Worm (Caenorhabditis elegans) whole organism, young adult: Measurements from ENCODE around the gene rfs-1.

ENCODE experiments used
- B0035.1 ChIP-seq: sonication (generic microtip); optimal IDR thresholded peaks from 2 replicates; lab custom pipeline; 2016; ENCODE audit warnings: missing genetic modification characterization, mild to moderate bottlenecking, missing compliant biosample characterization, missing genotype, missing genetic modification reagents
- C17E4.6 ChIP-seq: fragments of 200-800 bp; sonication (Bioruptor generic); IDR thresholded peaks from 2 replicates; pipeline ENCODE4 v1.3.6; 2022; ENCODE audit warnings: missing genetic modification reagents, missing genetic modification characterization, missing compliant biosample characterization
- F10E7.11 ChIP-seq: sonication (generic microtip); optimal IDR thresholded peaks from 2 replicates; lab custom pipeline; 2017; ENCODE audit warnings: mild to moderate bottlenecking, missing genetic modification characterization, moderate library complexity, missing compliant biosample characterization
- F52B5.7 ChIP-seq: sonication (generic microtip); optimal IDR thresholded peaks from 2 replicates; lab custom pipeline; 2016; ENCODE audit warnings: mild to moderate bottlenecking, missing genetic modification characterization, missing compliant biosample characterization
- T07F8.4 ChIP-seq: sonication (generic microtip); optimal IDR thresholded peaks from 2 replicates; lab custom pipeline; 2016; ENCODE audit warnings: mild to moderate bottlenecking, missing genetic modification characterization, moderate library complexity, missing compliant biosample characterization
- Y53F4B.3 ChIP-seq: fragments of 200-800 bp; sonication (Bioruptor generic); IDR thresholded peaks from 2 replicates; pipeline ENCODE4 v1.3.6; 2022; ENCODE audit warnings: missing genetic modification reagents, missing genetic modification characterization, missing compliant biosample characterization
- akir-1 ChIP-seq: fragments of 200-800 bp; sonication (Bioruptor generic); optimal IDR thresholded peaks from 2 replicates; lab custom pipeline; 2018; ENCODE audit warnings: mild to moderate bottlenecking, missing genetic modification characterization, moderate library complexity, missing compliant biosample characterization
- aptf-2 ChIP-seq: fragments of 200-800 bp; sonication (Bioruptor generic); conservative IDR thresholded peaks from 2 replicates; pipeline ENCODE4 v1.3.6; 2022; ENCODE audit warnings: missing genetic modification reagents, missing genetic modification characterization, missing compliant biosample characterization
- attf-3 ChIP-seq: fragments of 200-800 bp; sonication (Bioruptor generic); conservative IDR thresholded peaks from 2 replicates; pipeline ENCODE4 v1.3.6; 2022; ENCODE audit warnings: missing genetic modification reagents, missing genetic modification characterization, missing compliant biosample characterization
- bed-1 ChIP-seq: fragments of 200-800 bp; sonication (Bioruptor generic); IDR thresholded peaks from 2 replicates; pipeline ENCODE4 v1.3.6; 2022; ENCODE audit warnings: missing genetic modification reagents, missing genetic modification characterization, missing compliant biosample characterization
- ceh-58 ChIP-seq: fragments of 200-800 bp; sonication (Bioruptor generic); IDR thresholded peaks from 2 replicates; pipeline ENCODE4 v1.3.6; 2022; ENCODE audit warnings: missing genetic modification characterization, missing compliant biosample characterization
- ceh-79 ChIP-seq: sonication (generic microtip); optimal IDR thresholded peaks from 2 replicates; lab custom pipeline; 2017; ENCODE audit warnings: mild to moderate bottlenecking, missing genetic modification characterization, missing compliant biosample characterization
- ceh-91 ChIP-seq: fragments of 200-800 bp; sonication (Bioruptor generic); IDR thresholded peaks from 2 replicates; pipeline ENCODE4 v1.3.6; 2022; ENCODE audit warnings: missing genetic modification reagents, missing genetic modification characterization, missing compliant biosample characterization
- chd-7 ChIP-seq: sonication (generic microtip); optimal IDR thresholded peaks from 2 replicates; lab custom pipeline; 2016; ENCODE audit warnings: mild to moderate bottlenecking, missing genetic modification characterization, moderate library complexity, missing compliant biosample characterization
- die-1 ChIP-seq: sonication (generic microtip); optimal IDR thresholded peaks from 2 replicates; lab custom pipeline; 2016; ENCODE audit warnings: missing genotype, mild to moderate bottlenecking, missing genetic modification characterization, missing compliant biosample characterization
- dpl-1 ChIP-seq: fragments of 150-350 bp; optimal IDR thresholded peaks from 2 replicates; lab custom pipeline; 2014; ENCODE audit warnings: missing biosample characterization, missing genetic modification reagents, missing genetic modification characterization
- egl-18 ChIP-seq: fragments of 200-800 bp; sonication (Bioruptor generic); IDR thresholded peaks from 2 replicates; pipeline ENCODE4 v1.3.6; 2022; ENCODE audit warnings: missing genetic modification reagents, missing genetic modification characterization, missing compliant biosample characterization
- egl-44 ChIP-seq: fragments of 200-800 bp; sonication (Bioruptor generic); IDR thresholded peaks from 2 replicates; pipeline ENCODE4 v1.3.6; 2022; ENCODE audit warnings: missing genetic modification reagents, missing genetic modification characterization, missing compliant biosample characterization
- ets-4 ChIP-seq: fragments of 200-800 bp; sonication (Bioruptor generic); optimal IDR thresholded peaks from 2 replicates; lab custom pipeline; 2018; ENCODE audit warnings: mild to moderate bottlenecking, missing genetic modification characterization, missing compliant biosample characterization
- him-1 ChIP-seq: sonication (generic microtip); optimal IDR thresholded peaks from 2 replicates; lab custom pipeline; 2016; ENCODE audit warnings: missing genotype, missing genetic modification reagents, missing genetic modification characterization, missing compliant biosample characterization
- hlh-26 ChIP-seq: fragments of 200-800 bp; sonication (Bioruptor generic); conservative IDR thresholded peaks from 2 replicates; pipeline ENCODE4 v1.3.6; 2022; ENCODE audit warnings: missing genetic modification reagents, missing genetic modification characterization, missing compliant biosample characterization
- hmg-1.2 ChIP-seq: fragments of 200-800 bp; sonication (Bioruptor generic); IDR thresholded peaks from 2 replicates; pipeline ENCODE4 v1.3.6; 2022; ENCODE audit warnings: missing genetic modification reagents, missing genetic modification characterization, missing compliant biosample characterization
- lin-26 ChIP-seq: fragments of 200-800 bp; sonication (Bioruptor generic); IDR thresholded peaks from 2 replicates; pipeline ENCODE4 v1.3.6; 2022; ENCODE audit warnings: missing genetic modification reagents, missing genetic modification characterization, missing compliant biosample characterization
- lin-40 ChIP-seq: sonication (generic microtip); optimal IDR thresholded peaks from 2 replicates; lab custom pipeline; 2016; ENCODE audit warnings: missing genetic modification characterization, mild to moderate bottlenecking, missing compliant biosample characterization, missing genotype, missing genetic modification reagents
- lin-54 ChIP-seq: fragments of 200-800 bp; sonication (Bioruptor generic); optimal IDR thresholded peaks from 2 replicates; lab custom pipeline; 2018; ENCODE audit warnings: mild to moderate bottlenecking, missing genetic modification characterization, missing compliant biosample characterization
- lsl-1 ChIP-seq: fragments of 200-800 bp; sonication (Bioruptor generic); optimal IDR thresholded peaks from 2 replicates; lab custom pipeline; 2018; ENCODE audit warnings: mild to moderate bottlenecking, missing genetic modification characterization, moderate library complexity, missing compliant biosample characterization
- madf-6 ChIP-seq: fragments of 200-800 bp; sonication (Bioruptor generic); IDR thresholded peaks from 2 replicates; pipeline ENCODE4 v1.3.6; 2022; ENCODE audit warnings: missing genetic modification reagents, missing genetic modification characterization, missing compliant biosample characterization
- madf-8 ChIP-seq: fragments of 200-800 bp; sonication (Bioruptor generic); conservative IDR thresholded peaks from 2 replicates; pipeline ENCODE4 v1.3.6; 2022; ENCODE audit warnings: missing genetic modification reagents, missing genetic modification characterization, missing compliant biosample characterization
- mcd-1 ChIP-seq: fragments of 200-800 bp; sonication (Bioruptor generic); IDR thresholded peaks from 2 replicates; pipeline ENCODE4 v1.3.6; 2022; ENCODE audit warnings: missing genetic modification reagents, missing genetic modification characterization, missing compliant biosample characterization
- nhr-27 ChIP-seq: fragments of 200-800 bp; sonication (Bioruptor generic); optimal IDR thresholded peaks from 2 replicates; lab custom pipeline; 2018; ENCODE audit warnings: mild to moderate bottlenecking, missing genetic modification characterization, moderate library complexity, missing compliant biosample characterization
- nhr-90 ChIP-seq: sonication (generic microtip); optimal IDR thresholded peaks from 2 replicates; lab custom pipeline; 2016; ENCODE audit warnings: missing genotype, mild to moderate bottlenecking, missing genetic modification characterization, missing compliant biosample characterization
- pha-4 ChIP-seq: fragments of 150-350 bp; sonication (generic microtip); optimal IDR thresholded peaks from 2 replicates; lab custom pipeline; 2014; ENCODE audit warnings: missing biosample characterization, missing genetic modification reagents, missing genetic modification characterization
- snpc-1.1 ChIP-seq: sonication (generic microtip); optimal IDR thresholded peaks from 2 replicates; lab custom pipeline; 2017; ENCODE audit warnings: missing genetic modification characterization, mild to moderate bottlenecking, missing compliant biosample characterization, antibody characterized with exemption, moderate library complexity, missing genotype, missing genetic modification reagents; ENCODE audit not compliant: insufficient read depth
- tbp1 ChIP-seq: fragments of 200-800 bp; sonication (Bioruptor generic); optimal IDR thresholded peaks from 2 replicates; lab custom pipeline; 2018; ENCODE audit warnings: mild to moderate bottlenecking, missing genetic modification characterization, missing compliant biosample characterization
- tbx-9 ChIP-seq: sonication (generic microtip); optimal IDR thresholded peaks from 2 replicates; lab custom pipeline; 2016; ENCODE audit warnings: borderline replicate concordance, missing genetic modification characterization, inconsistent platforms, missing compliant biosample characterization
- zfh-2 ChIP-seq: fragments of 200-800 bp; sonication (Bioruptor generic); conservative IDR thresholded peaks from 2 replicates; pipeline ENCODE4 v1.3.6; 2022; ENCODE audit warnings: missing genetic modification reagents, missing genetic modification characterization, missing compliant biosample characterization
- ztf-6 ChIP-seq: fragments of 200-800 bp; sonication (Bioruptor generic); IDR thresholded peaks from 2 replicates; pipeline ENCODE4 v1.3.6; 2022; ENCODE audit warnings: missing genetic modification reagents, missing genetic modification characterization, missing compliant biosample characterization

The rfs-1 gene

DNA sequence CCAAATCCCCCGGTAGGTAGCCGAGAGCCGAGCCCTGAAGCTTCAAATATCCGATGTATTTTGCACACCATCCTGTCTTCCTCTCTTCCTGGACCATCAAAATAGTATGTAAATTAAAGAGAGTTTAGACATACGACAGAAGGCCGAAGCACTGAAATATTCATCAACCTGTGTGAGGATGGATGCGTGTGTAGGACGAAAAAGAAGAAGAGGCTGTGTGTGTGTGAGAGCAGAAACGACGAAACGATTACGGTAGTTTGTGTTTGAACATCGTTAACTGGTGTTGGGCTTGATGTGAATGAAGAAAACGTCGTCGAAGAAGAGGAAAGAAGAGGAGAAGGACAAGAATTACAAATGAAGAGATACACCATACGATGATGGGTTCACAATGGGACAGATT lies 14.7 kb upstream of the rfs-1 start:
- no peak for TF ChIP-seq ztf-6 (GFP tag; lab: Robert Waterston, UW)
- no peak for TF ChIP-seq T07F8.4 (tag; lab: Kevin White, UChicago)
- no peak for TF ChIP-seq tbx-9
- TF ChIP-seq ceh-91 (GFP tag; lab: Robert Waterston, UW): no peak
- TF ChIP-seq nhr-27 (tag; lab: Kevin White, UChicago): no peak
- no peak for TF ChIP-seq B0035.1
- TF ChIP-seq madf-8 (GFP tag; lab: Robert Waterston, UW): no peak
- TF ChIP-seq zfh-2 (GFP tag; lab: Robert Waterston, UW): no peak

DNA sequence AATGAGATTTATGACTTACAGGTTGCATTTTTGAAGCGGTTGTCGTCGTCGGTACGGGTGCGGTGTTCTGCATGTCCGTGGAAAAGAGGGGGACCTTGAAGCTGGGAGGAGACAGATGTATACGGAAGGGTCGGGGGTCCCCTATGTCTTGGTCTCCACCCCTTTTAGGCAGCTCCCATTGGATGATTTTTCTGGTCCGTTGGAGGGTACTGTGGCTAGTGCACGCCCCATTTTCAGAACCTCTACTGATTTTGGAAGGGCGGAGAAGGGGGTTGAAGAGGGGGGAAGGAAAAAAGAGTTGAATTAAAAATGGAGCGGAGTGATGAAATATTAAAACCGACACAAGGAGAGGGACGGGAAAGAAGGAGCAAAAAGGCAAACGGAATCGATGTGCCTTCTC lies 10.1 kb upstream of the rfs-1 start, which contains the start of gene unc-86:
Gene unc-86 (minus strand): TSS at position 113 of the 400 bp plus-strand sequence.
- TF ChIP-seq him-1 (no peak), snpc-1.1 (no peak), lsl-1 (no peak), hmg-1.2 (no peak), Y53F4B.3 (GFP tag; lab: Robert Waterston, UW) (no peak), F10E7.11 (tag; lab: Kevin White, UChicago) (no peak), ceh-91 (GFP tag; lab: Robert Waterston, UW) (no peak), chd-7 (no peak), pha-4 (tag; lab: Kevin White, UChicago) (no peak), lin-40 (no peak), akir-1 (GFP tag; lab: Kevin White, UChicago) (no peak), C17E4.6 (no peak), egl-44 (GFP tag; lab: Robert Waterston, UW) (no peak), dpl-1 (GFP tag; lab: Kevin White, UChicago) (no peak), tbp1 (GFP tag; lab: Kevin White, UChicago) (no peak)

DNA sequence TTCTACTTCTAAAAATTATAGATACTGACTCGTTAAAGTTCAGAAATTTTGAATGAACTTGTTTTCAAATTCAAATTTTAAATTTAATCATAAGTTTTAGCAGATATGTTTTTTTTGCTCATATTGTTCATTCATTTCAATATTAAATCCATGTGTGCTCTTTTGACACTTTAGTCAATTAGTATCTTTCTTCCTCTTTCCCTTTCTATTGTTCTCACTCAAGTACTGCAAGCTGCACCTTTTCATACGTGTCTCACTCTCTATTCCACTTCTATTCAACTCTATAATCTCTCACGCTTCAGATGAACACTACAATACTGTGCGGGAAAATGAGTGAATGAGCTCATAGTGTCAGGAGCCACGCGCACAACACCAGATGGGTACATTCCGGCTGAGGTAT lies 8.4 kb upstream of the rfs-1 start, which contains the start of gene C30A5.16:
Gene C30A5.16 (plus strand): TSS at position 301 of the 400 bp plus-strand sequence.
- no peak for TF ChIP-seq die-1 (tag; lab: Kevin White, UChicago)
- TF ChIP-seq dpl-1 (GFP tag; lab: Kevin White, UChicago): no peak
- no peak for TF ChIP-seq bed-1
- TF ChIP-seq mcd-1: no peak
- TF ChIP-seq egl-18 (GFP tag; lab: Robert Waterston, UW): no peak
- no peak for TF ChIP-seq aptf-2 (GFP tag; lab: Robert Waterston, UW)
- no peak for TF ChIP-seq F52B5.7 (tag; lab: Kevin White, UChicago)
- no peak for TF ChIP-seq nhr-27 (tag; lab: Kevin White, UChicago)
- TF ChIP-seq madf-6 (GFP tag; lab: Robert Waterston, UW): no peak
- no peak for TF ChIP-seq pha-4 (tag; lab: Kevin White, UChicago)
- no peak for TF ChIP-seq ceh-79

DNA sequence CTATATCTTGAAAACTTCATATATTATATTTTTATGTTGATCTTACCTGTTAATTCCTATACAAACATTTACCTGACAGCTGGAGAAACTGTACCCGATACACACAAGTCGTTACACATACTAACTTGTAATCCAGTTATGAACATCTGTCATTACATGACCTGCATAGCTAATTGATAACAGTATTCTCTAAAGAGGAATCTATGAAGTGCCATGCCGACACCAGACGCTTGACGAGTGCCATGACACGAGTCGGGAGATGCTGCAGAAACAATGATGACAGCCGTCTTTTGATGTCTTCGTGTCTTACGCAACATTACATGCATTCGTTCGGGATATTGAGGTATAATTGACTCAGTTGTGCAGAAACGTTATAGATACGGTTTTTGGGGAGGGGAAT lies 6.2 kb upstream of the rfs-1 start:
- TF ChIP-seq lin-54 (GFP tag; lab: Kevin White, UChicago) (no peak), hlh-26 (GFP tag; lab: Robert Waterston, UW) (no peak), zfh-2 (GFP tag; lab: Robert Waterston, UW) (no peak), attf-3 (GFP tag; lab: Robert Waterston, UW) (no peak)

DNA sequence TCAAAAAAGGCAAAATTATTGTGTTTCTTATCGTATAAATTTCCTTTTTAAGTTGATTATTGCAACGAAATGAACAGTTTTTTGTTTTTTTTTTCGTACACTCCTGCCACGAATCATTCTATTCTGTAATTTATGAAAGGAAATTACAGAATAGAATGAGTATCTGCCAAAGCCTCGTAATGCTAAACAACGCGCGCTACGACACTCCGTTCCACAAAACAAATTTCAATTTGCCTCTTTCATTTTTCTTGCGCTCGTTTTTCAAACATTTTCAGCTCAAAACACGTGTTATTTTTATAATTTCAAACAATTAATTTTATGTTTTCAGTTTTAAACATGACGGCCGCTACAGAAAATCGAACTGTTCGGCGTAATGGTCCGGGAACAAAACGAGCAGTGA lies 1.5 kb upstream of the rfs-1 start, which contains the start of gene mob-4:
Gene mob-4 (plus strand): TSS at position 329 of the 400 bp plus-strand sequence.
- TF ChIP-seq nhr-90 (tag; lab: Kevin White, UChicago): no peak
- TF ChIP-seq tbx-9: no peak
- no peak for TF ChIP-seq ets-4 (GFP tag; lab: Kevin White, UChicago)
- peak; percentile 88 for TF ChIP-seq attf-3 (GFP tag; lab: Robert Waterston, UW)
- no peak for TF ChIP-seq lin-26 (GFP tag; lab: Robert Waterston, UW)
- no peak for TF ChIP-seq ceh-58 (GFP tag; lab: Robert Waterston, UW)
